Fruit fly (Drosophila melanogaster) whole organism, embryonic: ENCODE results near the gene cher.

Experiments
- ATbp ChIP-seq: fragments of 200-800 bp; sonication (Bioruptor generic); optimal IDR thresholded peaks from 2 replicates; lab custom pipeline; 2017; ENCODE audit warnings: missing biosample characterization, mild to moderate bottlenecking, missing genetic modification characterization, missing genetic modification reagents
- Asciz ChIP-seq: fragments of 200-800 bp; sonication (Bioruptor generic); optimal IDR thresholded peaks from 2 replicates; lab custom pipeline; 2017; ENCODE audit warnings: missing biosample characterization, mild to moderate bottlenecking, missing genetic modification characterization, missing genetic modification reagents
- CG10565 ChIP-seq: fragments of 200-800 bp; sonication (Bioruptor generic); optimal IDR thresholded peaks from 3 replicates; lab custom pipeline; 2016; ENCODE audit warnings: missing biosample characterization, mild to moderate bottlenecking, missing genetic modification characterization
- CG11456 ChIP-seq: fragments of 200-800 bp; sonication (Bioruptor generic); IDR thresholded peaks from 3 replicates; pipeline ENCODE4 v1.3.6; 2022; ENCODE audit warnings: missing biosample characterization, missing genetic modification characterization
- CG12219 ChIP-seq: fragments of 200-800 bp; sonication (Bioruptor generic); optimal IDR thresholded peaks from 3 replicates; lab custom pipeline; 2018; ENCODE audit warnings: missing biosample characterization, mild to moderate bottlenecking, missing genetic modification characterization
- CG12744 ChIP-seq: fragments of 200-800 bp; sonication (Bioruptor generic); optimal IDR thresholded peaks from 2 replicates; lab custom pipeline; 2016; ENCODE audit warnings: missing biosample characterization, missing genetic modification characterization
- CG15601 ChIP-seq: fragments of 200-800 bp; sonication (Bioruptor generic); optimal IDR thresholded peaks from 3 replicates; lab custom pipeline; 2019; ENCODE audit warnings: missing biosample characterization, mild to moderate bottlenecking, missing genetic modification characterization, moderate library complexity
- CG15696 ChIP-seq: fragments of 200-800 bp; sonication (Bioruptor generic); optimal IDR thresholded peaks from 2 replicates; lab custom pipeline; 2019; ENCODE audit warnings: missing biosample characterization, mild to moderate bottlenecking, missing genetic modification characterization, moderate library complexity
- CG17361 ChIP-seq: fragments of 200-800 bp; sonication (Bioruptor generic); IDR thresholded peaks from 3 replicates; pipeline ENCODE4 v1.3.6; 2022; ENCODE audit warnings: missing biosample characterization, missing genetic modification characterization
- CG2116 ChIP-seq: fragments of 200-800 bp; sonication (Bioruptor generic); optimal IDR thresholded peaks from 3 replicates; lab custom pipeline; 2018; ENCODE audit warnings: missing biosample characterization, mild to moderate bottlenecking, missing genetic modification characterization
- CG2712 ChIP-seq: fragments of 200-800 bp; optimal IDR thresholded peaks from 3 replicates; lab custom pipeline; 2019; ENCODE audit warnings: missing biosample characterization, mild to moderate bottlenecking, missing genetic modification characterization, moderate library complexity
- CG31388 ChIP-seq: fragments of 200-800 bp; sonication (Bioruptor generic); optimal IDR thresholded peaks from 2 replicates; lab custom pipeline; 2016; ENCODE audit warnings: missing biosample characterization, missing genetic modification characterization
- CG3163 ChIP-seq: fragments of 200-800 bp; sonication (Bioruptor generic); optimal IDR thresholded peaks from 3 replicates; lab custom pipeline; 2016; ENCODE audit warnings: missing biosample characterization, missing genetic modification characterization
- CG34376 ChIP-seq: fragments of 200-800 bp; sonication (Bioruptor generic); optimal IDR thresholded peaks from 2 replicates; lab custom pipeline; 2018; ENCODE audit warnings: missing biosample characterization, mild to moderate bottlenecking, missing genetic modification characterization
- CG42726 ChIP-seq: fragments of 200-800 bp; sonication (Bioruptor generic); IDR thresholded peaks from 2 replicates; pipeline ENCODE4 v1.3.6; 2022; ENCODE audit warnings: missing biosample characterization, missing genetic modification characterization; ENCODE audit not compliant: partially characterized antibody
- CG4282 ChIP-seq: fragments of 200-800 bp; sonication (Bioruptor generic); optimal IDR thresholded peaks from 2 replicates; lab custom pipeline; 2016; ENCODE audit warnings: missing biosample characterization, missing genetic modification characterization
- CG7745 ChIP-seq: fragments of 200-800 bp; sonication (Bioruptor generic); optimal IDR thresholded peaks from 2 replicates; lab custom pipeline; 2018; ENCODE audit warnings: missing biosample characterization, mild to moderate bottlenecking, missing genetic modification characterization, moderate library complexity
- CG8944 ChIP-seq: fragments of 200-800 bp; sonication (Bioruptor generic); optimal IDR thresholded peaks from 3 replicates; lab custom pipeline; 2016; ENCODE audit warnings: missing biosample characterization, missing genetic modification characterization
- CG9797 ChIP-seq: fragments of 200-800 bp; sonication (Bioruptor generic); optimal IDR thresholded peaks from 3 replicates; lab custom pipeline; 2018; ENCODE audit warnings: missing biosample characterization, mild to moderate bottlenecking, missing genetic modification characterization
- CG9817 ChIP-seq: fragments of 200-800 bp; sonication (Bioruptor generic); optimal IDR thresholded peaks from 2 replicates; lab custom pipeline; 2018; ENCODE audit warnings: missing biosample characterization, mild to moderate bottlenecking, missing genetic modification characterization, moderate library complexity
- CkIIα-i1 ChIP-seq: fragments of 200-800 bp; sonication (Bioruptor generic); IDR thresholded peaks from 2 replicates; pipeline ENCODE4 v1.3.6; 2022; ENCODE audit warnings: missing biosample characterization, missing genetic modification characterization
- Dip3 ChIP-seq: fragments of 200-800 bp; sonication (Bioruptor generic); optimal IDR thresholded peaks from 3 replicates; lab custom pipeline; 2016; ENCODE audit warnings: missing biosample characterization, missing genetic modification characterization
- HLH3B ChIP-seq: fragments of 200-800 bp; sonication (Bioruptor generic); IDR thresholded peaks from 2 replicates; pipeline ENCODE4 v1.3.6; 2022; ENCODE audit warnings: missing biosample characterization, missing genetic modification characterization
- HmgZ ChIP-seq: fragments of 200-800 bp; sonication (Bioruptor generic); optimal IDR thresholded peaks from 2 replicates; lab custom pipeline; 2018; ENCODE audit warnings: missing biosample characterization, mild to moderate bottlenecking, missing genetic modification characterization
- Hr78 ChIP-seq, 2 experiments: fragments of 200-800 bp in 1 of 2; fragments of >200 bp in 1 of 2; sonication (Bioruptor generic) in 1 of 2; optimal IDR thresholded peaks; 2 replicates each; lab custom pipeline; 2017 to 2019; ENCODE audit warnings: missing biosample characterization in 2 of 2, missing genetic modification characterization in 2 of 2, mild to moderate bottlenecking in 1 of 2, moderate library complexity in 1 of 2
- Lim3 ChIP-seq: fragments of 200-800 bp; sonication (Bioruptor generic); IDR thresholded peaks from 2 replicates; pipeline ENCODE4 v1.3.6; 2022; ENCODE audit warnings: missing biosample characterization, missing genetic modification characterization
- Lpt ChIP-seq: fragments of >200 bp; optimal IDR thresholded peaks from 2 replicates; lab custom pipeline; 2018; ENCODE audit warnings: missing biosample characterization, missing genetic modification characterization
- NK7.1 ChIP-seq: fragments of 200-800 bp; sonication (Bioruptor generic); optimal IDR thresholded peaks from 3 replicates; lab custom pipeline; 2016; ENCODE audit warnings: missing biosample characterization, missing genetic modification characterization
- Poxn ChIP-seq: fragments of 200-800 bp; sonication (Bioruptor generic); IDR thresholded peaks from 2 replicates; pipeline ENCODE4 v1.3.6; 2022; ENCODE audit warnings: missing biosample characterization, missing genetic modification characterization
- Sry-β ChIP-seq: fragments of 200-800 bp; sonication (Bioruptor generic); optimal IDR thresholded peaks from 2 replicates; lab custom pipeline; 2018; ENCODE audit warnings: missing biosample characterization, mild to moderate bottlenecking, missing genetic modification characterization, moderate library complexity
- Ssrp ChIP-seq: fragments of 200-800 bp; sonication (Bioruptor generic); optimal IDR thresholded peaks from 2 replicates; lab custom pipeline; 2018; ENCODE audit warnings: missing biosample characterization, mild to moderate bottlenecking, missing genetic modification characterization, moderate library complexity
- ab ChIP-seq: fragments of 200-800 bp; sonication (Bioruptor generic); optimal IDR thresholded peaks from 2 replicates; lab custom pipeline; 2016; ENCODE audit warnings: missing biosample characterization, missing genetic modification characterization
- ac ChIP-seq: fragments of 200-800 bp; sonication (Bioruptor generic); optimal IDR thresholded peaks from 3 replicates; lab custom pipeline; 2017; ENCODE audit warnings: missing biosample characterization, mild to moderate bottlenecking, missing genetic modification characterization
- bbx ChIP-seq: fragments of 200-800 bp; sonication (Bioruptor generic); IDR thresholded peaks from 2 replicates; pipeline ENCODE4 v1.3.6; 2022; ENCODE audit warnings: missing biosample characterization, missing genetic modification characterization; ENCODE audit not compliant: partially characterized antibody
- bowl ChIP-seq: fragments of 200-800 bp; sonication (Bioruptor generic); IDR thresholded peaks from 2 replicates; pipeline ENCODE4 v1.3.6; 2022; ENCODE audit warnings: missing biosample characterization, missing genetic modification characterization
- dmrt99B ChIP-seq: fragments of 200-800 bp; sonication (Bioruptor generic); optimal IDR thresholded peaks from 2 replicates; lab custom pipeline; 2018; ENCODE audit warnings: missing biosample characterization, mild to moderate bottlenecking, missing genetic modification characterization, moderate library complexity
- dysf ChIP-seq: fragments of 200-800 bp; sonication (Bioruptor generic); IDR thresholded peaks from 3 replicates; pipeline ENCODE4 v1.3.6; 2022; ENCODE audit warnings: missing biosample characterization, missing genetic modification characterization
- fd64A ChIP-seq: fragments of 200-800 bp; sonication (Bioruptor generic); optimal IDR thresholded peaks from 3 replicates; lab custom pipeline; 2018; ENCODE audit warnings: missing biosample characterization, mild to moderate bottlenecking, missing genetic modification characterization
- knrl ChIP-seq: fragments of 200-800 bp; sonication (Bioruptor generic); IDR thresholded peaks from 3 replicates; pipeline ENCODE4 v1.3.6; 2022; ENCODE audit warnings: missing biosample characterization, missing genetic modification characterization; ENCODE audit not compliant: partially characterized antibody
- luna ChIP-seq: fragments of 200-800 bp; sonication (Bioruptor generic); optimal IDR thresholded peaks from 2 replicates; lab custom pipeline; 2016; ENCODE audit warnings: missing biosample characterization, missing genetic modification characterization
- oc ChIP-seq: fragments of 200-800 bp; sonication (Bioruptor generic); optimal IDR thresholded peaks from 2 replicates; lab custom pipeline; 2018; ENCODE audit warnings: missing biosample characterization, mild to moderate bottlenecking, missing genetic modification characterization, moderate library complexity
- sc ChIP-seq, 3 experiments: fragments of >200 bp in 2 of 3; fragments of 200-800 bp in 1 of 3; sonication (Bioruptor generic) in 1 of 3; optimal IDR thresholded peaks; 2 replicates in 2 of 3; 3 replicates in 1 of 3; lab custom pipeline; 2017; ENCODE audit warnings: mild to moderate bottlenecking in 1 of 3, missing biosample characterization in 1 of 3, missing genetic modification characterization in 1 of 3, missing genetic modification reagents in 1 of 3
- sens-2 ChIP-seq: fragments of 200-800 bp; sonication (Bioruptor generic); IDR thresholded peaks from 2 replicates; pipeline ENCODE4 v1.3.6; 2022; ENCODE audit warnings: missing biosample characterization, missing genetic modification characterization
- shn ChIP-seq: fragments of 200-800 bp; sonication (Bioruptor generic); optimal IDR thresholded peaks from 3 replicates; lab custom pipeline; 2016; ENCODE audit warnings: missing biosample characterization, missing genetic modification characterization
- sim ChIP-seq: fragments of 200-800 bp; sonication (Bioruptor generic); IDR thresholded peaks from 2 replicates; pipeline ENCODE4 v1.3.6; 2022; ENCODE audit warnings: missing biosample characterization, missing genetic modification characterization
- sisA ChIP-seq: fragments of 200-800 bp; sonication (Bioruptor generic); IDR thresholded peaks from 2 replicates; pipeline ENCODE4 v1.3.6; 2022; ENCODE audit warnings: missing biosample characterization, missing genetic modification characterization
- ssp ChIP-seq: fragments of 200-800 bp; sonication (Bioruptor generic); IDR thresholded peaks from 2 replicates; pipeline ENCODE4 v1.3.6; 2022; ENCODE audit warnings: missing biosample characterization, missing genetic modification characterization
- sug ChIP-seq: fragments of 200-800 bp; optimal IDR thresholded peaks from 2 replicates; lab custom pipeline; 2019; ENCODE audit warnings: missing biosample characterization, mild to moderate bottlenecking, missing genetic modification characterization, moderate library complexity
- toy ChIP-seq: fragments of 200-800 bp; sonication (Bioruptor generic); IDR thresholded peaks from 2 replicates; pipeline ENCODE4 v1.3.6; 2022; ENCODE audit warnings: missing biosample characterization, missing genetic modification characterization

cher gene

dm6 chr3R:17056183-17056904 is 68.8 kb downstream of the cher start (continued):
- TF ChIP-seq shn (GFP tag; lab: Kevin White, UChicago) (no peak), Asciz (GFP tag; lab: Kevin White, UChicago) (no peak), dmrt99B (tag; lab: Kevin White, UChicago) (peak; percentile 15), ATbp (GFP tag; lab: Kevin White, UChicago) (no peak), CG15696 (tag; lab: Kevin White, UChicago) (no peak), Lim3 (GFP tag; lab: Robert Waterston, UW) (no peak), sens-2 (GFP tag; lab: Robert Waterston, UW) (no peak), HLH3B (no peak), ab (no peak), CG3163 (GFP tag; lab: Kevin White, UChicago) (peak; percentile 31), oc (tag; lab: Kevin White, UChicago) (no peak), bowl (GFP tag; lab: Robert Waterston, UW) (peak; percentile 11; the same call in 1 of the 2 replicates), CG17361 (GFP tag; lab: Robert Waterston, UW) (no peak), ac (no peak), bbx (GFP tag; lab: Robert Waterston, UW) (0 out of 2 replicates have a peak, but pooled peaks have one; percentile 27), ssp (no peak), Dip3 (GFP tag; lab: Kevin White, UChicago) (peak; percentile 18), CG7745 (tag; lab: Kevin White, UChicago) (no peak), Hr78 (GFP tag; optimal IDR thresholded peaks at IDR 0.05; lab: Kevin White, UChicago) (peak in 1 of 2 experiments; percentile 59), Ssrp (tag; lab: Kevin White, UChicago) (no peak), dysf (GFP tag; lab: Robert Waterston, UW) (no peak; the same call in 2 of the 3 replicates), CG15601 (tag; lab: Kevin White, UChicago) (no peak), CG31388 (GFP tag; lab: Kevin White, UChicago) (no peak), sim (GFP tag; lab: Robert Waterston, UW) (no peak), sc (optimal IDR thresholded peaks at IDR 0.05; lab: Kevin White, UChicago) (no peak), sc (GFP tag; optimal IDR thresholded peaks at IDR 0.05; lab: Kevin White, UChicago) (no peak), fd64A (GFP tag; lab: Kevin White, UChicago) (no peak), CG9817 (tag; lab: Kevin White, UChicago) (no peak), CG8944 (GFP tag; lab: Kevin White, UChicago) (no peak), luna (GFP tag; lab: Kevin White, UChicago) (no peak), Sry-β (GFP tag; lab: Kevin White, UChicago) (no peak), CG10565 (GFP tag; lab: Kevin White, UChicago) (no peak), HmgZ (peak; percentile 57), CG9797 (GFP tag; lab: Kevin White, UChicago) (no peak), CG34376 (GFP tag; lab: Kevin White, UChicago) (peak; percentile 69), CkIIα-i1 (GFP tag; lab: Robert Waterston, UW) (no peak), CG42726 (0 out of 2 replicates have a peak, but pooled peaks have one; percentile 18), toy (GFP tag; lab: Robert Waterston, UW) (no peak), CG2116 (GFP tag; lab: Kevin White, UChicago) (peak; percentile 14), CG4282 (GFP tag; lab: Kevin White, UChicago) (no peak), knrl (no peak), NK7.1 (no peak), Lpt (peak; percentile 85), CG12744 (GFP tag; lab: Kevin White, UChicago) (no peak), sug (tag; lab: Kevin White, UChicago) (peak; percentile 87), CG11456 (GFP tag; lab: Robert Waterston, UW) (no peak), sisA (no peak), CG2712 (peak; percentile 9), CG12219 (GFP tag; lab: Kevin White, UChicago) (no peak), Poxn (no peak)
